Worm (Caenorhabditis elegans): ENCODE results near the gene gldi-11.
A peak's percentile ranks its signal among the peaks of the same experiment; 100 is the strongest.

gldi-11 gene

ce11 chrII:4949380-4949950 is 3.9 kb upstream of the gldi-11 start, which contains the start of the genes try-1 and zyg-12:
Gene try-1 (minus strand): TSS chrII:4949527.
Gene zyg-12 (plus strand): TSS chrII:4949900.
- TF ChIP-seq nfya-1 (tag; optimal IDR thresholded peaks at IDR 0.05; ENCODE audit: borderline replicate concordance, insufficient read depth) (no peak), somi-1 (GFP tag; optimal IDR thresholded peaks at IDR 0.05) (no peak), sptf-2 (GFP tag; optimal IDR thresholded peaks at IDR 0.05) (no peak), tbx-9 (tag; optimal IDR thresholded peaks at IDR 0.05; ENCODE audit: borderline replicate concordance) (no peak), F33H1.4 (GFP tag; IDR thresholded peaks at IDR 0.05) (0 out of 2 replicates have a peak, but pooled peaks have one; percentile 18), B0261.1 (tag; optimal IDR thresholded peaks at IDR 0.05) (no peak), lsl-1 (GFP tag; optimal IDR thresholded peaks at IDR 0.05) (peak; percentile 35), rec-8 (tag; optimal IDR thresholded peaks at IDR 0.05) (no peak), ceh-100 (GFP tag; IDR thresholded peaks at IDR 0.05) (no peak), snpc-3.4 (tag; optimal IDR thresholded peaks at IDR 0.05) (peak; percentile 43), madf-3 (GFP tag; IDR thresholded peaks at IDR 0.05) (0 out of 2 replicates have a peak, but pooled peaks have one; percentile 42), egl-18 (GFP tag; IDR thresholded peaks at IDR 0.05) (no peak), zfh-2 (GFP tag; conservative IDR thresholded peaks at IDR 0.05) (no peak), lsy-27 (tag; optimal IDR thresholded peaks at IDR 0.05; ENCODE audit: borderline replicate concordance, insufficient read depth) (no peak), efl-1 (GFP tag; optimal IDR thresholded peaks at IDR 0.05) (peak; percentile 64), F57A8.1 (GFP tag; optimal IDR thresholded peaks at IDR 0.05) (no peak), hmg-20 (GFP tag; IDR thresholded peaks at IDR 0.05) (no peak), ama-1 (optimal IDR thresholded peaks at IDR 0.05) (no peak), ama-1 (GFP tag; optimal IDR thresholded peaks at IDR 0.05) (no peak), ceh-91 (GFP tag; IDR thresholded peaks at IDR 0.05) (peak; percentile 17; the same call in 1 of the 2 replicates), ztf-18 (tag; optimal IDR thresholded peaks at IDR 0.05) (no peak), hrde-1 (tag; optimal IDR thresholded peaks at IDR 0.05; ENCODE audit: borderline replicate concordance) (no peak), ztf-25 (GFP tag; IDR thresholded peaks at IDR 0.05) (no peak), cebp-1 (GFP tag; IDR thresholded peaks at IDR 0.05) (no peak), cebp-1 (tag; optimal IDR thresholded peaks at IDR 0.05) (no peak), xnd-1 (tag; optimal IDR thresholded peaks at IDR 0.05) (peak; percentile 47), chd-7 (tag; optimal IDR thresholded peaks at IDR 0.05) (no peak), nhr-27 (tag; optimal IDR thresholded peaks at IDR 0.05) (no peak), madf-6 (GFP tag; IDR thresholded peaks at IDR 0.05) (peak; percentile 78), cebp-2 (GFP tag; IDR thresholded peaks at IDR 0.05) (no peak), ceh-27 (GFP tag; optimal IDR thresholded peaks at IDR 0.05) (no peak), dpl-1 (GFP tag; optimal IDR thresholded peaks at IDR 0.05) (peak; percentile 16), madf-10 (tag; optimal IDR thresholded peaks at IDR 0.05) (no peak), K12H6.12 (tag; optimal IDR thresholded peaks at IDR 0.05) (no peak), nhr-90 (tag; optimal IDR thresholded peaks at IDR 0.05) (no peak), bed-2 (GFP tag; IDR thresholded peaks at IDR 0.05) (no peak), F22D6.2 (tag; optimal IDR thresholded peaks at IDR 0.05) (no peak), aptf-3 (GFP tag; IDR thresholded peaks at IDR 0.05) (no peak), F23B12.7 (tag; optimal IDR thresholded peaks at IDR 0.05; ENCODE audit: insufficient read depth) (no peak), let-607 (tag; optimal IDR thresholded peaks at IDR 0.05) (no peak), Y53G8AR.9 (GFP tag; conservative IDR thresholded peaks at IDR 0.05) (no peak), tlf-1 (GFP tag; optimal IDR thresholded peaks at IDR 0.05) (no peak), dpff-1 (tag; optimal IDR thresholded peaks at IDR 0.05) (no peak), ztf-6 (GFP tag; IDR thresholded peaks at IDR 0.05) (no peak), lin-26 (GFP tag; IDR thresholded peaks at IDR 0.05) (no peak), unc-130 (GFP tag; optimal IDR thresholded peaks at IDR 0.05) (no peak), B0336.3 (GFP tag; IDR thresholded peaks at IDR 0.05) (no peak), sdz-38 (tag; optimal IDR thresholded peaks at IDR 0.05) (no peak)

Data from whole organism, young adult.